Worm (Caenorhabditis elegans) whole organism, L1 larva: ENCODE measurements around the gene oac-56.

ENCODE experiments used
- C04F5.9 ChIP-seq: sonication (generic microtip); optimal IDR thresholded peaks from 2 replicates; lab custom pipeline; 2016; ENCODE audit warnings: missing genetic modification characterization, missing compliant biosample characterization
- F16B12.6 ChIP-seq: fragments of 150-350 bp; optimal IDR thresholded peaks from 2 replicates; lab custom pipeline; 2014; ENCODE audit warnings: missing biosample characterization, missing genetic modification characterization
- ama-1 ChIP-seq: fragments of 150-350 bp; optimal IDR thresholded peaks from 2 replicates; lab custom pipeline; 2014
- ceh-88 ChIP-seq: fragments of 200-800 bp; sonication (Bioruptor generic); IDR thresholded peaks from 2 replicates; pipeline ENCODE4 v1.3.6; 2022; ENCODE audit warnings: missing genetic modification characterization, missing compliant biosample characterization
- dpl-1 ChIP-seq, 3 experiments: fragments of 150-350 bp in 2 of 3; sonication (generic microtip) in 1 of 3; optimal IDR thresholded peaks; 2 replicates each; lab custom pipeline; 2014 to 2017; ENCODE audit warnings: missing biosample characterization in 3 of 3, missing genetic modification characterization in 3 of 3, missing genetic modification reagents in 3 of 3
- egl-13 ChIP-seq: sonication (generic microtip); optimal IDR thresholded peaks from 2 replicates; lab custom pipeline; 2016; ENCODE audit warnings: missing genotype, missing genetic modification reagents, missing genetic modification characterization, missing compliant biosample characterization
- elt-3 ChIP-seq, 6 experiments: fragments of 150-350 bp in 1 of 6; sonication (generic microtip); optimal IDR thresholded peaks; 2 replicates each; lab custom pipeline; 2017 to 2018; ENCODE audit warnings: missing biosample characterization in 6 of 6, missing genetic modification characterization in 6 of 6, inconsistent platforms in 1 of 6
- ets-5 ChIP-seq: fragments of 200-800 bp; sonication (Bioruptor generic); IDR thresholded peaks from 2 replicates; pipeline ENCODE4 v1.3.6; 2022; ENCODE audit warnings: missing genetic modification characterization, missing compliant biosample characterization
- fkh-10 ChIP-seq: sonication (generic microtip); optimal IDR thresholded peaks from 2 replicates; lab custom pipeline; 2017; ENCODE audit warnings: missing biosample characterization, missing genetic modification reagents, missing genetic modification characterization
- fos-1 ChIP-seq: fragments of 150-350 bp; optimal IDR thresholded peaks from 2 replicates; lab custom pipeline; 2014; ENCODE audit warnings: missing biosample characterization, missing genetic modification characterization
- lin-14 ChIP-seq: fragments of 200-800 bp; sonication (Bioruptor generic); optimal IDR thresholded peaks from 2 replicates; lab custom pipeline; 2018; ENCODE audit warnings: mild to moderate bottlenecking, missing genetic modification characterization, moderate library complexity, missing compliant biosample characterization
- lin-39 ChIP-seq: fragments of 150-350 bp; optimal IDR thresholded peaks from 2 replicates; lab custom pipeline; 2014; ENCODE audit warnings: missing biosample characterization, missing genetic modification reagents, missing genetic modification characterization
- nhr-12 ChIP-seq: sonication (generic microtip); optimal IDR thresholded peaks from 2 replicates; lab custom pipeline; 2017; ENCODE audit warnings: missing biosample characterization, missing genetic modification characterization
- nhr-77 ChIP-seq: fragments of 150-350 bp; optimal IDR thresholded peaks from 2 replicates; lab custom pipeline; 2014; ENCODE audit warnings: missing biosample characterization, missing genetic modification characterization
- nhr-85 ChIP-seq: sonication (generic microtip); peaks from one replicate; lab custom pipeline; 2016; ENCODE audit warnings: missing genetic modification characterization, inconsistent platforms, missing compliant biosample characterization
- snpc-4 ChIP-seq: fragments of 150-350 bp; optimal IDR thresholded peaks from 2 replicates; lab custom pipeline; 2014; ENCODE audit warnings: missing biosample characterization, missing genetic modification characterization
- snu-23 ChIP-seq: sonication (generic microtip); optimal IDR thresholded peaks from 2 replicates; lab custom pipeline; 2016; ENCODE audit warnings: missing genetic modification characterization, missing compliant biosample characterization
- unc-98 ChIP-seq: fragments of 200-800 bp; sonication (Bioruptor generic); IDR thresholded peaks from 2 replicates; pipeline ENCODE4 v1.3.6; 2022; ENCODE audit warnings: missing genetic modification characterization, missing compliant biosample characterization
- xbp-1 ChIP-seq: sonication (generic microtip); optimal IDR thresholded peaks from 2 replicates; lab custom pipeline; 2016; ENCODE audit warnings: missing genetic modification characterization, missing compliant biosample characterization

The oac-56 gene

ce11 chrIV:14318054-14318453, 32.5 kb downstream of the oac-56 start:
- TF ChIP-seq C04F5.9 (no peak), ceh-88 (no peak), ama-1 (lab: Kevin White, UChicago) (no peak), lin-14 (GFP tag; lab: Kevin White, UChicago) (no peak), elt-3 (tag; optimal IDR thresholded peaks at IDR 0.05; lab: Kevin White, UChicago) (no peak), snpc-4 (tag; lab: Kevin White, UChicago) (no peak), lin-39 (tag; lab: Kevin White, UChicago) (no peak)

ce11 chrIV:14305813-14306212, 44.7 kb downstream of the oac-56 start:
- no peak for TF ChIP-seq dpl-1 (GFP tag; optimal IDR thresholded peaks at IDR 0.05; lab: Kevin White, UChicago)
- no peak for TF ChIP-seq fos-1 (tag; lab: Kevin White, UChicago)
- no peak for TF ChIP-seq fkh-10 (GFP tag; lab: Kevin White, UChicago)
- TF ChIP-seq ets-5 (GFP tag; lab: Robert Waterston, UW) = no peak
- TF ChIP-seq nhr-12 = no peak
- no peak for TF ChIP-seq egl-13 (tag; lab: Kevin White, UChicago)
- no peak for TF ChIP-seq xbp-1 (tag; lab: Kevin White, UChicago)
- no peak for TF ChIP-seq unc-98
- TF ChIP-seq nhr-77 (tag; lab: Kevin White, UChicago) = no peak
- TF ChIP-seq F16B12.6 (tag; lab: Kevin White, UChicago) = no peak

ce11 chrIV:14297058-14297457, 53.5 kb downstream of the oac-56 start:
- TF ChIP-seq snu-23 (GFP tag; lab: Kevin White, UChicago) (no peak), nhr-85 (tag; lab: Kevin White, UChicago) (peak; percentile 16)
